Worm (Caenorhabditis elegans) whole organism, midembryonic: ENCODE results near the gene hda-10.

Experiments used
- med-1 ChIP-seq: sonication (generic microtip); optimal IDR thresholded peaks from 2 replicates; lab custom pipeline; 2017; ENCODE audit warnings: missing genetic modification characterization, mild to moderate bottlenecking, missing compliant biosample characterization, antibody characterized with exemption, missing genetic modification reagents; ENCODE audit not compliant: insufficient read depth
- tab-1 ChIP-seq: fragments of 200-800 bp; sonication (Bioruptor generic); IDR thresholded peaks from 2 replicates; pipeline ENCODE4 v1.3.6; 2022; ENCODE audit warnings: missing genetic modification characterization, missing compliant biosample characterization
- ztf-29 ChIP-seq: fragments of 200-800 bp; sonication (Bioruptor generic); IDR thresholded peaks from 2 replicates; pipeline ENCODE4 v1.3.6; 2022; ENCODE audit warnings: missing genetic modification reagents, missing genetic modification characterization, missing compliant biosample characterization

DNA sequence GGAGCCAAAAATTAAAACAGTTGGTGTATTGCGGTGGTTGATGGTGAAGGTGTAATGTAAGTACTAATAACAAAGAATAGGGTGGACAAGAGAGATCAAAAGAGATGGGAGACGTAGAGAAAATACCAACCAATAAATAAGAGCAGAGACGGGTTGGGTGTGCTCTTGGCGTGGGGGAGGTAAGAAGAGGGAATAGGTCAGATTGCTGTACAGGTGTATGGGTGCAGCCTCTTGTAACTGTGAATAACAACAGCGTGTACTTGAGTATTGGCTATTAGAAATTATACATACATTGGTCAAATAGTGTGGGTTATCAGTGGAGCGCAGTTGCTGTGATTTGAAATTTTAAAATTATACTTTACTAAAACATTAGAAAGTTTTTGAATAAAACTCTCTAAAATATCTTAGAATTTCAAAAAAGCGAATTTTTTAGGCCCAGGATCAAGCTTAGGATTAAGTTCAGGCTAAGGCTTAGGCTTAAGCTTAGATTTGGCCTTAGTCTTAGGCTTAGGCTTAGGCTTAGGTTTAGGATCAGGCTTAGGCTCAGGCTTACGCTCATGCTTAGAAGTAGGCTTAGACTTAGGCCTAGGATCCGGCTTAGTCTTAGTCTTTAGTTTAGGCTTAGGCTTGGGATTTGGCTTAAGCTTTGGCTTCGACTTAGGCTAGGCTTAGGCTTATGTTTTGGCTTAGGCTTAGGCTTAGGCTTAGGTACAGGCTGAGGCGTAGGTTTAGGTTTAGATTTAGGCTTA lies 41.2 kb upstream of the hda-10 start, which contains the start of gene F08G2.7:
- TF ChIP-seq tab-1 (no peak), ztf-29 (GFP tag; lab: Robert Waterston, UW) (peak; percentile 29; the same call in 1 of the 2 replicates), med-1 (GFP tag; lab: Kevin White, UChicago) (no peak)
